Fruit fly (Drosophila melanogaster) whole organism, embryonic: Measurements from ENCODE around the gene THG.
A peak's percentile ranks its signal among the peaks of the same experiment; 100 is the strongest.

Experiments used
- Atf6 ChIP-seq: fragments of 200-800 bp; sonication (Bioruptor generic); IDR thresholded peaks from 2 replicates; pipeline ENCODE4 v1.3.6; 2022; ENCODE audit warnings: missing biosample characterization, missing genetic modification characterization
- CG10209 ChIP-seq: fragments of 200-800 bp; sonication (Bioruptor generic); optimal IDR thresholded peaks from 3 replicates; lab custom pipeline; 2017; ENCODE audit warnings: missing biosample characterization, mild to moderate bottlenecking, missing genetic modification characterization, missing genetic modification reagents
- CG10462 ChIP-seq: fragments of 200-800 bp; sonication (Bioruptor generic); optimal IDR thresholded peaks from 2 replicates; lab custom pipeline; 2016; ENCODE audit warnings: missing biosample characterization, missing genetic modification characterization
- CG10979 ChIP-seq: fragments of 200-800 bp; sonication (Bioruptor generic); optimal IDR thresholded peaks from 2 replicates; lab custom pipeline; 2018; ENCODE audit warnings: missing biosample characterization, mild to moderate bottlenecking, missing genetic modification characterization, moderate library complexity
- CG11085 ChIP-seq: fragments of 200-800 bp; sonication (Bioruptor generic); IDR thresholded peaks from 2 replicates; pipeline ENCODE4 v1.3.6; 2022; ENCODE audit warnings: missing biosample characterization, missing genetic modification characterization
- CG12155 ChIP-seq: fragments of 200-800 bp; sonication (Bioruptor generic); optimal IDR thresholded peaks from 3 replicates; lab custom pipeline; 2016; ENCODE audit warnings: missing biosample characterization, missing genetic modification characterization
- CG12659 ChIP-seq: fragments of 200-800 bp; sonication (Bioruptor generic); optimal IDR thresholded peaks from 3 replicates; lab custom pipeline; 2017; ENCODE audit warnings: mild to moderate bottlenecking, missing biosample characterization, missing genetic modification reagents, missing genetic modification characterization
- CG12942 ChIP-seq: fragments of 200-800 bp; sonication (Bioruptor generic); optimal IDR thresholded peaks from 3 replicates; lab custom pipeline; 2016; ENCODE audit warnings: missing biosample characterization, missing genetic modification characterization
- CG13775 ChIP-seq: fragments of 200-800 bp; sonication (Bioruptor generic); optimal IDR thresholded peaks from 3 replicates; lab custom pipeline; 2017; ENCODE audit warnings: missing biosample characterization, mild to moderate bottlenecking, missing genetic modification characterization
- CG15601 ChIP-seq: fragments of 200-800 bp; sonication (Bioruptor generic); optimal IDR thresholded peaks from 3 replicates; lab custom pipeline; 2019; ENCODE audit warnings: missing biosample characterization, mild to moderate bottlenecking, missing genetic modification characterization, moderate library complexity
- CG17568 ChIP-seq: fragments of 200-800 bp; sonication (Bioruptor generic); optimal IDR thresholded peaks from 2 replicates; lab custom pipeline; 2018; ENCODE audit warnings: missing biosample characterization, mild to moderate bottlenecking, missing genetic modification characterization, moderate library complexity
- CG1832 ChIP-seq: fragments of 200-800 bp; sonication (Bioruptor generic); optimal IDR thresholded peaks from 2 replicates; lab custom pipeline; 2017; ENCODE audit warnings: missing biosample characterization, mild to moderate bottlenecking, missing genetic modification characterization, inconsistent platforms
- CG18599 ChIP-seq: fragments of 200-800 bp; sonication (Bioruptor generic); optimal IDR thresholded peaks from 3 replicates; lab custom pipeline; 2017; ENCODE audit warnings: missing biosample characterization, missing genetic modification characterization, mild to moderate bottlenecking, moderate library complexity, missing genetic modification reagents
- CG3163 ChIP-seq: fragments of 200-800 bp; sonication (Bioruptor generic); optimal IDR thresholded peaks from 3 replicates; lab custom pipeline; 2016; ENCODE audit warnings: missing biosample characterization, missing genetic modification characterization
- CG42726 ChIP-seq: fragments of 200-800 bp; sonication (Bioruptor generic); IDR thresholded peaks from 2 replicates; pipeline ENCODE4 v1.3.6; 2022; ENCODE audit warnings: missing biosample characterization, missing genetic modification characterization; ENCODE audit not compliant: partially characterized antibody
- CG6654 ChIP-seq: fragments of 200-800 bp; sonication (Bioruptor generic); optimal IDR thresholded peaks from 2 replicates; lab custom pipeline; 2017; ENCODE audit warnings: missing biosample characterization, mild to moderate bottlenecking, missing genetic modification characterization
- CG7372 ChIP-seq: fragments of 200-800 bp; sonication (Bioruptor generic); IDR thresholded peaks from 2 replicates; pipeline ENCODE4 v1.3.6; 2022; ENCODE audit warnings: missing biosample characterization, missing genetic modification characterization
- CG8359 ChIP-seq: fragments of 200-800 bp; sonication (Bioruptor generic); optimal IDR thresholded peaks from 2 replicates; lab custom pipeline; 2017; ENCODE audit warnings: missing biosample characterization, mild to moderate bottlenecking, missing genetic modification characterization, borderline replicate concordance
- CG9215 ChIP-seq: fragments of 200-800 bp; sonication (Bioruptor generic); IDR thresholded peaks from 2 replicates; pipeline ENCODE4 v1.3.6; 2022; ENCODE audit warnings: missing biosample characterization, missing genetic modification characterization
- CG9797 ChIP-seq: fragments of 200-800 bp; sonication (Bioruptor generic); optimal IDR thresholded peaks from 3 replicates; lab custom pipeline; 2018; ENCODE audit warnings: missing biosample characterization, mild to moderate bottlenecking, missing genetic modification characterization
- CG9817 ChIP-seq: fragments of 200-800 bp; sonication (Bioruptor generic); optimal IDR thresholded peaks from 2 replicates; lab custom pipeline; 2018; ENCODE audit warnings: missing biosample characterization, mild to moderate bottlenecking, missing genetic modification characterization, moderate library complexity
- Dek ChIP-seq: fragments of 200-800 bp; sonication (Bioruptor generic); optimal IDR thresholded peaks from 3 replicates; lab custom pipeline; 2019; ENCODE audit warnings: missing biosample characterization, mild to moderate bottlenecking, missing genetic modification characterization, moderate library complexity
- Dfd ChIP-seq, 2 experiments: fragments of >200 bp; optimal IDR thresholded peaks; 2 replicates each; lab custom pipeline; 2017; ENCODE audit warnings: missing biosample characterization in 2 of 2, missing genetic modification characterization in 2 of 2
- Dip2 ChIP-seq: fragments of 200-800 bp; sonication (Bioruptor generic); IDR thresholded peaks from 2 replicates; pipeline ENCODE4 v1.3.6; 2022; ENCODE audit warnings: missing biosample characterization, missing genetic modification characterization
- HLH3B ChIP-seq: fragments of 200-800 bp; sonication (Bioruptor generic); IDR thresholded peaks from 2 replicates; pipeline ENCODE4 v1.3.6; 2022; ENCODE audit warnings: missing biosample characterization, missing genetic modification characterization
- Hr39 ChIP-seq: fragments of >200 bp; optimal IDR thresholded peaks from 2 replicates; lab custom pipeline; 2017
- NC2α ChIP-seq: fragments of 200-800 bp; sonication (Bioruptor generic); optimal IDR thresholded peaks from 2 replicates; lab custom pipeline; 2016; ENCODE audit warnings: missing biosample characterization, missing genetic modification characterization
- Poxn ChIP-seq: fragments of 200-800 bp; sonication (Bioruptor generic); IDR thresholded peaks from 2 replicates; pipeline ENCODE4 v1.3.6; 2022; ENCODE audit warnings: missing biosample characterization, missing genetic modification characterization
- Ssrp ChIP-seq: fragments of 200-800 bp; sonication (Bioruptor generic); optimal IDR thresholded peaks from 2 replicates; lab custom pipeline; 2018; ENCODE audit warnings: missing biosample characterization, mild to moderate bottlenecking, missing genetic modification characterization, moderate library complexity
- Tbp ChIP-seq: fragments of >200 bp; optimal IDR thresholded peaks from 2 replicates; lab custom pipeline; 2018; ENCODE audit warnings: missing biosample characterization, missing genetic modification characterization
- Trl ChIP-seq, 3 experiments: fragments of >200 bp in 2 of 3; fragments of 200-800 bp in 1 of 3; sonication (Bioruptor generic) in 1 of 3; optimal IDR thresholded peaks; 2 replicates in 1 of 3; 3 replicates in 2 of 3; lab custom pipeline; 2016 to 2017; ENCODE audit warnings: missing biosample characterization in 1 of 3, missing genetic modification characterization in 1 of 3
- Usf ChIP-seq: fragments of 200-800 bp; sonication (Bioruptor generic); optimal IDR thresholded peaks from 2 replicates; lab custom pipeline; 2017; ENCODE audit warnings: missing genotype, missing biosample characterization, missing genetic modification characterization
- abd-A ChIP-seq: fragments of 200-800 bp; sonication (Bioruptor generic); optimal IDR thresholded peaks from 3 replicates; lab custom pipeline; 2019; ENCODE audit warnings: missing biosample characterization, mild to moderate bottlenecking, missing genetic modification characterization, moderate library complexity
- amos ChIP-seq: fragments of 200-800 bp; sonication (Bioruptor generic); IDR thresholded peaks from 2 replicates; pipeline ENCODE4 v1.3.6; 2022; ENCODE audit warnings: missing biosample characterization, missing genetic modification characterization; ENCODE audit not compliant: partially characterized antibody
- ash1 ChIP-seq: fragments of 200-800 bp; sonication (Bioruptor generic); optimal IDR thresholded peaks from 2 replicates; lab custom pipeline; 2018; ENCODE audit warnings: missing biosample characterization, mild to moderate bottlenecking, missing genetic modification characterization
- bab2 ChIP-seq: fragments of 200-800 bp; sonication (Bioruptor generic); optimal IDR thresholded peaks from 2 replicates; lab custom pipeline; 2016; ENCODE audit warnings: missing biosample characterization, missing genetic modification characterization
- cg ChIP-seq: fragments of 200-800 bp; sonication (Bioruptor generic); optimal IDR thresholded peaks from 3 replicates; lab custom pipeline; 2019; ENCODE audit warnings: missing biosample characterization, mild to moderate bottlenecking, missing genetic modification characterization, moderate library complexity
- eve ChIP-seq, 2 experiments: fragments of >200 bp; optimal IDR thresholded peaks; 2 replicates each; lab custom pipeline; 2017; ENCODE audit warnings: missing biosample characterization in 2 of 2, missing genetic modification characterization in 2 of 2
- gfzf ChIP-seq: fragments of 200-800 bp; sonication (Bioruptor generic); optimal IDR thresholded peaks from 2 replicates; lab custom pipeline; 2016; ENCODE audit warnings: missing biosample characterization, mild to moderate bottlenecking, missing genetic modification characterization, moderate library complexity
- insv ChIP-seq, 2 experiments: fragments of 200-800 bp; sonication (Bioruptor generic); optimal IDR thresholded peaks; 3 replicates each; lab custom pipeline; 2016 to 2018; ENCODE audit warnings: missing biosample characterization in 2 of 2, missing genetic modification characterization in 2 of 2
- kay ChIP-seq: fragments of 200-800 bp; sonication (Bioruptor generic); optimal IDR thresholded peaks from 2 replicates; lab custom pipeline; 2016; ENCODE audit warnings: missing biosample characterization, missing genetic modification characterization
- kni ChIP-seq: fragments of 200-800 bp; sonication (Bioruptor generic); optimal IDR thresholded peaks from 3 replicates; lab custom pipeline; 2017; ENCODE audit warnings: mild to moderate bottlenecking, missing biosample characterization, missing genetic modification reagents, missing genetic modification characterization
- lab ChIP-seq: fragments of 200-800 bp; sonication (Bioruptor generic); optimal IDR thresholded peaks from 3 replicates; lab custom pipeline; 2017; ENCODE audit warnings: missing biosample characterization, missing genetic modification characterization, mild to moderate bottlenecking, moderate library complexity, missing genetic modification reagents
- lola ChIP-seq, 3 experiments: fragments of >200 bp in 2 of 3; fragments of 200-800 bp in 1 of 3; sonication (Bioruptor generic) in 1 of 3; optimal IDR thresholded peaks; 2 replicates each; lab custom pipeline; 2017 to 2019; ENCODE audit warnings: missing biosample characterization in 3 of 3, missing genetic modification characterization in 3 of 3, mild to moderate bottlenecking in 1 of 3, moderate library complexity in 1 of 3
- otp ChIP-seq: fragments of 200-800 bp; sonication (Bioruptor generic); IDR thresholded peaks from 3 replicates; pipeline ENCODE4, ENCODE4 v1.3.6; 2022; ENCODE audit warnings: missing biosample characterization, missing genetic modification characterization
- ranshi ChIP-seq: fragments of 200-800 bp; sonication (Bioruptor generic); IDR thresholded peaks from 2 replicates; pipeline ENCODE4 v1.3.6; 2022; ENCODE audit warnings: missing biosample characterization, missing genetic modification characterization
- sens ChIP-seq: fragments of 200-800 bp; sonication (Bioruptor generic); peaks from one replicate; lab custom pipeline; 2016; ENCODE audit warnings: missing biosample characterization, missing genetic modification characterization
- tio ChIP-seq: fragments of 200-800 bp; sonication (Bioruptor generic); optimal IDR thresholded peaks from 2 replicates; lab custom pipeline; 2017; ENCODE audit warnings: missing biosample characterization, missing genetic modification characterization, inconsistent platforms
- trem ChIP-seq: fragments of 200-800 bp; optimal IDR thresholded peaks from 3 replicates; lab custom pipeline; 2019; ENCODE audit warnings: missing biosample characterization, mild to moderate bottlenecking, missing genetic modification characterization, moderate library complexity
- zen ChIP-seq: fragments of 200-800 bp; sonication (Bioruptor generic); optimal IDR thresholded peaks from 3 replicates; lab custom pipeline; 2018; ENCODE audit warnings: missing biosample characterization, mild to moderate bottlenecking, missing genetic modification characterization, moderate library complexity
- zfh1 ChIP-seq: fragments of 200-800 bp; sonication (Bioruptor generic); IDR thresholded peaks from 3 replicates; pipeline ENCODE4 v1.3.6; 2022; ENCODE audit warnings: missing biosample characterization, missing genetic modification characterization

Gene THG

DNA sequence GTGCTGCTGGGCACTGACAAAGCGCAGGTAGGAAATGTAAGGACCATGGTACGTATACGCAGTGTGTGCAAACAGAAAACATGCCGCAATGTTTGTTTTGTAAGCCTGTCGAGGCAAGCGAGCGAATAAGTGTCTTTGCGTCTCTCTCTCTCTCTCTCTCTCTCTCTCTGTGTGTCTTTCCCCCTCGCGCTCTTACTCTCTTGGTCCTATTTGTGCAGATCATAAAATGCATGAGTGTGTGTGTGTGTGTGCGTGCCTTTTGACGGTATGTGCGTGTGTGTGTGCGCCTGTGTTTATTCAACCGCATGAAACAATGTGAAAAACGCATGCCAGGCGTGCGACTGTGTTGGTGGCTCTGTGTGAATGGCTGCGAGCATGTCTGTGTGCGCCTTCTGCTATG is 4.0 kb upstream of the THG start (continued):
- TF ChIP-seq Trl (optimal IDR thresholded peaks at IDR 0.05; lab: Kevin White, UChicago) (peak; percentile 44 to 67), Trl (GFP tag; optimal IDR thresholded peaks at IDR 0.05; lab: Kevin White, UChicago) (no peak), CG13775 (GFP tag; lab: Kevin White, UChicago) (no peak), amos (GFP tag; lab: Robert Waterston, UW) (no peak), lola (GFP tag; optimal IDR thresholded peaks at IDR 0.05; lab: Kevin White, UChicago) (no peak), Dip2 (no peak), Poxn (GFP tag; lab: Robert Waterston, UW) (no peak), CG12942 (GFP tag; lab: Kevin White, UChicago) (no peak), eve (GFP tag; optimal IDR thresholded peaks at IDR 0.05; lab: Kevin White, UChicago) (no peak), CG9817 (tag; lab: Kevin White, UChicago) (no peak), abd-A (tag; lab: Kevin White, UChicago) (peak; percentile 34), Hr39 (lab: Kevin White, UChicago) (no peak), gfzf (GFP tag; lab: Kevin White, UChicago) (no peak), cg (GFP tag; lab: Kevin White, UChicago) (peak; percentile 47), bab2 (GFP tag; lab: Kevin White, UChicago) (no peak), CG1832 (GFP tag; lab: Kevin White, UChicago) (peak; percentile 10), CG10462 (GFP tag; lab: Kevin White, UChicago) (no peak), CG42726 (no peak), CG11085 (GFP tag; lab: Robert Waterston, UW) (no peak), insv (GFP tag; optimal IDR thresholded peaks at IDR 0.05; lab: Kevin White, UChicago) (no peak), CG10209 (GFP tag; lab: Kevin White, UChicago) (no peak), kay (GFP tag; lab: Kevin White, UChicago) (no peak), HLH3B (GFP tag; lab: Robert Waterston, UW) (no peak), Dfd (GFP tag; optimal IDR thresholded peaks at IDR 0.05; lab: Kevin White, UChicago) (no peak), ranshi (no peak), NC2α (GFP tag; lab: Kevin White, UChicago) (no peak), lab (GFP tag; lab: Kevin White, UChicago) (no peak), CG10979 (tag; lab: Kevin White, UChicago) (peak; percentile 12), Ssrp (tag; lab: Kevin White, UChicago) (no peak), Dek (tag; lab: Kevin White, UChicago) (no peak), CG6654 (GFP tag; lab: Kevin White, UChicago) (no peak), CG8359 (no peak), zfh1 (no peak), CG3163 (no peak), ash1 (GFP tag; lab: Kevin White, UChicago) (no peak), CG7372 (0 out of 2 replicates have a peak, but pooled peaks have one; percentile 14), CG9215 (GFP tag; lab: Robert Waterston, UW) (no peak), Usf (no peak), CG15601 (tag; lab: Kevin White, UChicago) (no peak), zen (peak; percentile 78), sens (GFP tag; lab: Kevin White, UChicago) (no peak), CG12155 (no peak), otp (GFP tag; lab: Robert Waterston, UW) (no peak), CG17568 (no peak), kni (no peak), trem (tag; lab: Kevin White, UChicago) (no peak), tio (GFP tag; lab: Kevin White, UChicago) (no peak), CG18599 (no peak), CG9797 (GFP tag; lab: Kevin White, UChicago) (no peak), CG12659 (GFP tag; lab: Kevin White, UChicago) (no peak), Tbp (GFP tag; lab: Kevin White, UChicago) (no peak), Atf6 (no peak)
